Fruit fly (Drosophila melanogaster) whole organism, pupa: ENCODE data around the gene CG7806.

ENCODE experiments used
- CG10348 ChIP-seq: fragments of 200-800 bp; sonication (Bioruptor generic); IDR thresholded peaks from 2 replicates; pipeline ENCODE4 v1.3.6; 2022; ENCODE audit warnings: missing biosample characterization, missing genetic modification characterization
- CG15710 ChIP-seq: fragments of 200-800 bp; sonication (Bioruptor generic); optimal IDR thresholded peaks from 2 replicates; lab custom pipeline; 2018; ENCODE audit warnings: missing biosample characterization, mild to moderate bottlenecking, missing genetic modification characterization, moderate library complexity
- CG32121 ChIP-seq: fragments of 200-800 bp; sonication (Bioruptor generic); IDR thresholded peaks from 2 replicates; pipeline ENCODE4 v1.3.6; 2022; ENCODE audit warnings: missing biosample characterization, missing genetic modification characterization
- CG4496 ChIP-seq: fragments of 200-800 bp; sonication (Bioruptor generic); IDR thresholded peaks from 3 replicates; pipeline ENCODE4 v1.3.6; 2022; ENCODE audit warnings: missing biosample characterization, missing genetic modification characterization
- CG8159 ChIP-seq: fragments of 200-800 bp; sonication (Bioruptor generic); optimal IDR thresholded peaks from 3 replicates; lab custom pipeline; 2018; ENCODE audit warnings: missing biosample characterization, mild to moderate bottlenecking, missing genetic modification characterization, moderate library complexity
- CG8301 ChIP-seq: fragments of 200-800 bp; sonication (Bioruptor generic); optimal IDR thresholded peaks from 2 replicates; lab custom pipeline; 2018; ENCODE audit warnings: missing biosample characterization, mild to moderate bottlenecking, missing genetic modification characterization
- CG9948 ChIP-seq: fragments of 200-800 bp; sonication (Bioruptor generic); optimal IDR thresholded peaks from 2 replicates; lab custom pipeline; 2018; ENCODE audit warnings: missing biosample characterization, mild to moderate bottlenecking, missing genetic modification characterization, moderate library complexity

DNA sequence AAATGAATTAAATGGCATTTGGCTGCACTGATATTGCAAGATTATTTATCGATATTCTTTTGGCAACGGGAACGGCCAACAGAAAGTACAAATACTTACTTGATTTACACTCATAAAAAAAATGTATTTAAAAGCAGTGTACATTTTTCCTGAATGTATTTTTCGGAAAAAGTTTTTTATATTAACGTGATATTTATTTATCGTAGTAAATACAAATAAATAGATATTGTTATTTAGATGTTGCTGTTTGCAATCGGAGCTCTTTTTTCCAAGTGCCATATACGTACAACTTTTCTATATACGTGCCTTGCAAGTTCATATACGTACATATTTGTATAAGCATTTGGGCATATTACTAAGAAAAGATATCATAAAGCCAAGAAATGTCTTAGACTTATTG is 40.1 kb downstream of the CG7806 start:
- no peak for TF ChIP-seq CG10348 (GFP tag; lab: Robert Waterston, UW)
- no peak for TF ChIP-seq CG4496 (GFP tag; lab: Robert Waterston, UW)
- no peak for TF ChIP-seq CG8159 (tag; lab: Kevin White, UChicago)
- TF ChIP-seq CG9948 (tag; lab: Kevin White, UChicago) = no peak
- TF ChIP-seq CG15710 = no peak
- TF ChIP-seq CG32121 = no peak
- TF ChIP-seq CG8301 = no peak
